Fruit fly (Drosophila melanogaster) whole organism, embryonic: ENCODE measurements around the gene CG43290.
A peak's percentile ranks its signal among the peaks of the same experiment; 100 is the strongest.

Experiments used
- Bdp1 ChIP-seq: fragments of 200-800 bp; sonication (Bioruptor generic); optimal IDR thresholded peaks from 3 replicates; lab custom pipeline; 2016; ENCODE audit warnings: missing biosample characterization, missing genetic modification characterization
- CG10366 ChIP-seq: fragments of 200-800 bp; sonication (Bioruptor generic); IDR thresholded peaks from 2 replicates; pipeline ENCODE4 v1.3.6; 2022; ENCODE audit warnings: missing biosample characterization, missing genetic modification characterization
- CG14014 ChIP-seq: fragments of 200-800 bp; sonication (Bioruptor generic); IDR thresholded peaks from 2 replicates; pipeline ENCODE4 v1.3.6; 2022; ENCODE audit warnings: missing biosample characterization, missing genetic modification characterization
- CG14050 ChIP-seq: fragments of 200-800 bp; sonication (Bioruptor generic); IDR thresholded peaks from 3 replicates; pipeline ENCODE4 v1.3.6; 2022; ENCODE audit warnings: missing biosample characterization, missing genetic modification characterization
- CG15269 ChIP-seq: fragments of 200-800 bp; sonication (Bioruptor generic); optimal IDR thresholded peaks from 2 replicates; lab custom pipeline; 2018; ENCODE audit warnings: missing biosample characterization, mild to moderate bottlenecking, missing genetic modification characterization, moderate library complexity
- CG1603 ChIP-seq: fragments of 200-800 bp; sonication (Bioruptor generic); optimal IDR thresholded peaks from 2 replicates; lab custom pipeline; 2019; ENCODE audit warnings: missing biosample characterization, mild to moderate bottlenecking, missing genetic modification characterization, moderate library complexity
- CG16863 ChIP-seq: fragments of 200-800 bp; sonication (Bioruptor generic); optimal IDR thresholded peaks from 3 replicates; lab custom pipeline; 2016; ENCODE audit warnings: missing biosample characterization, missing genetic modification characterization
- CG4328 ChIP-seq: fragments of 200-800 bp; sonication (Bioruptor generic); optimal IDR thresholded peaks from 3 replicates; lab custom pipeline; 2017; ENCODE audit warnings: missing biosample characterization, missing genetic modification reagents, missing genetic modification characterization
- CG4424 ChIP-seq: fragments of 200-800 bp; sonication (Bioruptor generic); optimal IDR thresholded peaks from 3 replicates; lab custom pipeline; 2016; ENCODE audit warnings: missing biosample characterization, missing genetic modification characterization
- CG5245 ChIP-seq: fragments of 200-800 bp; sonication (Bioruptor generic); optimal IDR thresholded peaks from 3 replicates; lab custom pipeline; 2016; ENCODE audit warnings: missing biosample characterization, missing genetic modification characterization
- CG7928 ChIP-seq: fragments of 200-800 bp; sonication (Bioruptor generic); optimal IDR thresholded peaks from 2 replicates; lab custom pipeline; 2017; ENCODE audit warnings: missing biosample characterization, mild to moderate bottlenecking, missing genetic modification characterization
- CG8281 ChIP-seq: fragments of 200-800 bp; sonication (Bioruptor generic); optimal IDR thresholded peaks from 2 replicates; lab custom pipeline; 2018; ENCODE audit warnings: missing biosample characterization, mild to moderate bottlenecking, missing genetic modification characterization, moderate library complexity
- Chrac-16 ChIP-seq: fragments of 200-800 bp; sonication (Bioruptor generic); optimal IDR thresholded peaks from 3 replicates; lab custom pipeline; 2016; ENCODE audit warnings: missing biosample characterization, missing genetic modification characterization
- Dp ChIP-seq: fragments of 200-800 bp; sonication (Bioruptor generic); optimal IDR thresholded peaks from 2 replicates; lab custom pipeline; 2018; ENCODE audit warnings: missing biosample characterization, mild to moderate bottlenecking, missing genetic modification characterization, moderate library complexity
- ERR ChIP-seq: fragments of 200-800 bp; sonication (Bioruptor generic); optimal IDR thresholded peaks from 2 replicates; lab custom pipeline; 2016; ENCODE audit warnings: missing biosample characterization, missing genetic modification characterization
- Fer3 ChIP-seq: fragments of 200-800 bp; sonication (Bioruptor generic); optimal IDR thresholded peaks from 2 replicates; lab custom pipeline; 2018; ENCODE audit warnings: missing biosample characterization, mild to moderate bottlenecking, missing genetic modification characterization, moderate library complexity
- Gug ChIP-seq: fragments of 200-800 bp; sonication (Bioruptor generic); IDR thresholded peaks from 4 replicates; pipeline ENCODE4 v1.3.6; 2022; ENCODE audit warnings: missing biosample characterization, missing genetic modification characterization
- HHEX ChIP-seq: fragments of 200-800 bp; sonication (Bioruptor generic); optimal IDR thresholded peaks from 3 replicates; lab custom pipeline; 2017; ENCODE audit warnings: missing biosample characterization, mild to moderate bottlenecking, missing genetic modification characterization, missing genetic modification reagents
- HLH3B ChIP-seq: fragments of 200-800 bp; sonication (Bioruptor generic); IDR thresholded peaks from 2 replicates; pipeline ENCODE4 v1.3.6; 2022; ENCODE audit warnings: missing biosample characterization, missing genetic modification characterization
- HLHmδ ChIP-seq: fragments of 200-800 bp; sonication (Bioruptor generic); optimal IDR thresholded peaks from 2 replicates; lab custom pipeline; 2018; ENCODE audit warnings: missing biosample characterization, mild to moderate bottlenecking, missing genetic modification characterization, moderate library complexity
- Hsf ChIP-seq: fragments of 200-800 bp; sonication (Bioruptor generic); optimal IDR thresholded peaks from 3 replicates; lab custom pipeline; 2016; ENCODE audit warnings: missing biosample characterization, missing genetic modification characterization
- Jarid2 ChIP-seq: fragments of 200-800 bp; sonication (Bioruptor generic); optimal IDR thresholded peaks from 3 replicates; lab custom pipeline; 2017; ENCODE audit warnings: mild to moderate bottlenecking, missing biosample characterization, missing genetic modification reagents, missing genetic modification characterization
- Mrtf ChIP-seq: fragments of 200-800 bp; sonication (Bioruptor generic); IDR thresholded peaks from 3 replicates; pipeline ENCODE4 v1.3.6; 2022; ENCODE audit warnings: missing biosample characterization, missing genetic modification characterization
- NC2α ChIP-seq: fragments of 200-800 bp; sonication (Bioruptor generic); optimal IDR thresholded peaks from 2 replicates; lab custom pipeline; 2016; ENCODE audit warnings: missing biosample characterization, missing genetic modification characterization
- Neu2 ChIP-seq: fragments of 200-800 bp; sonication (Bioruptor generic); optimal IDR thresholded peaks from 3 replicates; lab custom pipeline; 2016; ENCODE audit warnings: missing biosample characterization, missing genetic modification characterization, borderline replicate concordance
- Ptx1 ChIP-seq: fragments of 200-800 bp; sonication (Bioruptor generic); IDR thresholded peaks from 2 replicates; pipeline ENCODE4 v1.3.6; 2022; ENCODE audit warnings: missing biosample characterization, missing genetic modification characterization
- Sox102F ChIP-seq: fragments of 200-800 bp; sonication (Bioruptor generic); optimal IDR thresholded peaks from 2 replicates; lab custom pipeline; 2018; ENCODE audit warnings: missing biosample characterization, mild to moderate bottlenecking, missing genetic modification characterization, moderate library complexity
- bcd ChIP-seq: fragments of 200-800 bp; sonication (Bioruptor generic); optimal IDR thresholded peaks from 2 replicates; lab custom pipeline; 2017; ENCODE audit warnings: missing biosample characterization, mild to moderate bottlenecking, missing genetic modification characterization
- da ChIP-seq: fragments of 200-800 bp; sonication (Bioruptor generic); optimal IDR thresholded peaks from 2 replicates; lab custom pipeline; 2016; ENCODE audit warnings: missing biosample characterization, missing genetic modification characterization
- dan ChIP-seq: fragments of 200-800 bp; sonication (Bioruptor generic); IDR thresholded peaks from 2 replicates; pipeline ENCODE4 v1.3.6; 2022; ENCODE audit warnings: missing biosample characterization, missing genetic modification characterization
- dimm ChIP-seq: fragments of 200-800 bp; sonication (Bioruptor generic); IDR thresholded peaks from 2 replicates; pipeline ENCODE4 v1.3.6; 2022; ENCODE audit warnings: missing biosample characterization, missing genetic modification characterization
- disco-r ChIP-seq: fragments of 200-800 bp; sonication (Bioruptor generic); optimal IDR thresholded peaks from 2 replicates; lab custom pipeline; 2016; ENCODE audit warnings: missing biosample characterization, missing genetic modification characterization
- dmrt99B ChIP-seq: fragments of 200-800 bp; sonication (Bioruptor generic); optimal IDR thresholded peaks from 2 replicates; lab custom pipeline; 2018; ENCODE audit warnings: missing biosample characterization, mild to moderate bottlenecking, missing genetic modification characterization, moderate library complexity
- dysf ChIP-seq: fragments of 200-800 bp; sonication (Bioruptor generic); IDR thresholded peaks from 3 replicates; pipeline ENCODE4 v1.3.6; 2022; ENCODE audit warnings: missing biosample characterization, missing genetic modification characterization
- gsb ChIP-seq: fragments of 200-800 bp; sonication (Bioruptor generic); IDR thresholded peaks from 2 replicates; pipeline ENCODE4 v1.3.6; 2022; ENCODE audit warnings: missing biosample characterization, missing genetic modification characterization
- hb ChIP-seq: fragments of 200-800 bp; sonication (Bioruptor generic); IDR thresholded peaks from 3 replicates; pipeline ENCODE4 v1.3.6; 2022; ENCODE audit warnings: missing biosample characterization, missing genetic modification characterization; ENCODE audit not compliant: partially characterized antibody
- ind ChIP-seq: fragments of 200-800 bp; sonication (Bioruptor generic); optimal IDR thresholded peaks from 3 replicates; lab custom pipeline; 2016; ENCODE audit warnings: missing biosample characterization, missing genetic modification characterization
- kay ChIP-seq: fragments of 200-800 bp; sonication (Bioruptor generic); optimal IDR thresholded peaks from 2 replicates; lab custom pipeline; 2016; ENCODE audit warnings: missing biosample characterization, missing genetic modification characterization
- klu ChIP-seq: fragments of 200-800 bp; sonication (Bioruptor generic); IDR thresholded peaks from 2 replicates; pipeline ENCODE4 v1.3.6; 2022; ENCODE audit warnings: missing biosample characterization, missing genetic modification characterization
- lab ChIP-seq: fragments of 200-800 bp; sonication (Bioruptor generic); optimal IDR thresholded peaks from 3 replicates; lab custom pipeline; 2017; ENCODE audit warnings: missing biosample characterization, missing genetic modification characterization, mild to moderate bottlenecking, moderate library complexity, missing genetic modification reagents
- lov ChIP-seq, 2 experiments: fragments of 200-800 bp in 1 of 2; fragments of >200 bp in 1 of 2; sonication (Bioruptor generic) in 1 of 2; IDR thresholded peaks in 1 of 2; optimal IDR thresholded peaks in 1 of 2; 2 replicates in 1 of 2; 3 replicates in 1 of 2; pipeline versions ENCODE4 v1.3.6 to Lab custom; 2017 to 2022; ENCODE audit warnings: missing biosample characterization in 1 of 2, missing genetic modification characterization in 1 of 2
- mirr ChIP-seq: fragments of 200-800 bp; sonication (Bioruptor generic); optimal IDR thresholded peaks from 3 replicates; lab custom pipeline; 2018; ENCODE audit warnings: missing biosample characterization, mild to moderate bottlenecking, missing genetic modification characterization
- nmo ChIP-seq: fragments of 200-800 bp; sonication (Bioruptor generic); optimal IDR thresholded peaks from 2 replicates; lab custom pipeline; 2018; ENCODE audit warnings: missing biosample characterization, mild to moderate bottlenecking, missing genetic modification characterization, moderate library complexity
- phol ChIP-seq: fragments of 200-800 bp; sonication (Bioruptor generic); optimal IDR thresholded peaks from 3 replicates; lab custom pipeline; 2018; ENCODE audit warnings: missing biosample characterization, mild to moderate bottlenecking, missing genetic modification characterization, moderate library complexity
- pros ChIP-seq: fragments of 200-800 bp; sonication (Bioruptor generic); optimal IDR thresholded peaks from 3 replicates; lab custom pipeline; 2019; ENCODE audit warnings: missing biosample characterization, mild to moderate bottlenecking, missing genetic modification characterization, moderate library complexity
- ranshi ChIP-seq: fragments of 200-800 bp; sonication (Bioruptor generic); IDR thresholded peaks from 2 replicates; pipeline ENCODE4 v1.3.6; 2022; ENCODE audit warnings: missing biosample characterization, missing genetic modification characterization
- ro ChIP-seq: fragments of 200-800 bp; sonication (Bioruptor generic); IDR thresholded peaks from 2 replicates; pipeline ENCODE4 v1.3.6; 2022; ENCODE audit warnings: missing biosample characterization, missing genetic modification characterization
- row ChIP-seq: fragments of 200-800 bp; sonication (Bioruptor generic); IDR thresholded peaks from 3 replicates; pipeline ENCODE4 v1.3.6; 2022; ENCODE audit warnings: missing biosample characterization, missing genetic modification characterization
- slou ChIP-seq: fragments of 200-800 bp; sonication (Bioruptor generic); optimal IDR thresholded peaks from 3 replicates; lab custom pipeline; 2016; ENCODE audit warnings: missing biosample characterization, missing genetic modification characterization
- sna ChIP-seq: fragments of 200-800 bp; sonication (Bioruptor generic); IDR thresholded peaks from 2 replicates; pipeline ENCODE4 v1.3.6; 2022; ENCODE audit warnings: missing biosample characterization, missing genetic modification characterization; ENCODE audit not compliant: partially characterized antibody
- unpg ChIP-seq: fragments of 200-800 bp; sonication (Bioruptor generic); optimal IDR thresholded peaks from 3 replicates; lab custom pipeline; 2018; ENCODE audit warnings: missing biosample characterization, mild to moderate bottlenecking, missing genetic modification characterization, moderate library complexity

The CG43290 gene

DNA sequence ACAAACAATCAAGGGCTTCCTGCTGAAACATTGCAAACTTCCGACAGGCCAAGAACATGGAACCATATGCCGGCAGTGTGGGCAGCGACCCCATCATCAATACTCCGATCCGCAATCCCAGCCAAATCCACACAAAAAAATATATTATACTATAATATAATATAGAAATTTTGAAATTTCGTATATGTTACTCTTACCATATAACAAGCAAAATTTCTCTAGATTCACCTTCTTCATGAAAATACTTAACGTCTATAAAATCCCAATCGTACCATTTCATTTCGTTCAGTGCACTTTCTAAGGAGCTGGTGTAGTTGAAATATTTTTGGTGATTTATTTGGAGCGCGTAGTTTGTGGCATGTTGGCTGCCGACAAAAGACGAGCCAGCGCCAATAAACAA, 14.7 kb downstream of the CG43290 start:
- TF ChIP-seq lab (peak; percentile 66), CG10366 (0 out of 2 replicates have a peak, but pooled peaks have one; percentile 20), CG4328 (GFP tag; lab: Kevin White, UChicago) (no peak), dimm (GFP tag; lab: Robert Waterston, UW) (no peak), kay (GFP tag; lab: Kevin White, UChicago) (no peak), CG7928 (no peak), Bdp1 (no peak), Neu2 (GFP tag; lab: Kevin White, UChicago) (no peak), CG14050 (no peak), CG15269 (tag; lab: Kevin White, UChicago) (no peak), CG16863 (no peak), Fer3 (peak; percentile 44), disco-r (GFP tag; lab: Kevin White, UChicago) (no peak), dysf (peak; percentile 51; the same call in 1 of the 3 replicates), sna (no peak), HHEX (GFP tag; lab: Kevin White, UChicago) (peak; percentile 28), CG8281 (no peak), dmrt99B (tag; lab: Kevin White, UChicago) (peak; percentile 55), ERR (GFP tag; lab: Kevin White, UChicago) (no peak), CG4424 (GFP tag; lab: Kevin White, UChicago) (no peak), CG14014 (0 out of 2 replicates have a peak, but pooled peaks have one; percentile 16), ind (GFP tag; lab: Kevin White, UChicago) (no peak), dan (GFP tag; lab: Robert Waterston, UW) (no peak), mirr (no peak), HLH3B (no peak), Dp (GFP tag; lab: Kevin White, UChicago) (no peak), lov (optimal IDR thresholded peaks at IDR 0.05; lab: Kevin White, UChicago) (no peak), lov (GFP tag; IDR thresholded peaks at IDR 0.05; lab: Robert Waterston, UW) (no peak), HLHmδ (GFP tag; lab: Kevin White, UChicago) (no peak), CG5245 (GFP tag; lab: Kevin White, UChicago) (no peak), phol (peak; percentile 4), da (no peak), pros (no peak), klu (GFP tag; lab: Robert Waterston, UW) (no peak), Jarid2 (no peak), ro (no peak), Sox102F (peak; percentile 40), Ptx1 (GFP tag; lab: Robert Waterston, UW) (peak; percentile 47), nmo (GFP tag; lab: Kevin White, UChicago) (peak; percentile 4), Mrtf (no peak), slou (GFP tag; lab: Kevin White, UChicago) (no peak), gsb (no peak), Gug (GFP tag; lab: Robert Waterston, UW) (no peak), ranshi (GFP tag; lab: Robert Waterston, UW) (no peak), NC2α (GFP tag; lab: Kevin White, UChicago) (no peak), hb (GFP tag; lab: Robert Waterston, UW) (no peak), CG1603 (tag; lab: Kevin White, UChicago) (no peak), row (GFP tag; lab: Robert Waterston, UW) (peak; percentile 60; the same call in 2 of the 3 replicates), Chrac-16 (GFP tag; lab: Kevin White, UChicago) (no peak), Hsf (no peak), bcd (GFP tag; lab: Kevin White, UChicago) (no peak), unpg (no peak)
